Worm (Caenorhabditis elegans) whole organism, L1 larva: ENCODE data around the gene acs-2.

Experiments
- C16A3.4 ChIP-seq: fragments of 150-350 bp; optimal IDR thresholded peaks from 2 replicates; lab custom pipeline; 2014; ENCODE audit warnings: missing biosample characterization, missing genetic modification characterization
- F16B12.6 ChIP-seq: fragments of 150-350 bp; optimal IDR thresholded peaks from 2 replicates; lab custom pipeline; 2014; ENCODE audit warnings: missing biosample characterization, missing genetic modification characterization
- Y116A8C.19 ChIP-seq: sonication (generic microtip); optimal IDR thresholded peaks from 2 replicates; lab custom pipeline; 2016; ENCODE audit warnings: missing compliant biosample characterization, missing genetic modification characterization, borderline replicate concordance
- aha-1 ChIP-seq: fragments of 150-350 bp; optimal IDR thresholded peaks from 2 replicates; lab custom pipeline; 2014; ENCODE audit warnings: missing biosample characterization, missing genetic modification characterization
- ama-1 ChIP-seq: fragments of 150-350 bp; optimal IDR thresholded peaks from 2 replicates; lab custom pipeline; 2014
- blmp-1 ChIP-seq: fragments of 150-350 bp; optimal IDR thresholded peaks from 2 replicates; lab custom pipeline; 2014; ENCODE audit warnings: missing biosample characterization, missing genetic modification characterization
- ceh-63 ChIP-seq: fragments of 200-800 bp; sonication (Bioruptor generic); optimal IDR thresholded peaks from 2 replicates; lab custom pipeline; 2018; ENCODE audit warnings: mild to moderate bottlenecking, missing genetic modification characterization, missing compliant biosample characterization
- ceh-82 ChIP-seq, 3 experiments: fragments of 150-350 bp in 1 of 3; sonication (generic microtip) in 2 of 3; optimal IDR thresholded peaks; 2 replicates each; lab custom pipeline; 2014 to 2017; ENCODE audit warnings: missing biosample characterization in 3 of 3, missing genetic modification characterization in 3 of 3
- ceh-88 ChIP-seq: fragments of 200-800 bp; sonication (Bioruptor generic); IDR thresholded peaks from 2 replicates; pipeline ENCODE4 v1.3.6; 2022; ENCODE audit warnings: missing genetic modification characterization, missing compliant biosample characterization
- ceh-90 ChIP-seq: sonication (generic microtip); optimal IDR thresholded peaks from 2 replicates; lab custom pipeline; 2016; ENCODE audit warnings: missing genetic modification characterization, missing compliant biosample characterization
- ces-1 ChIP-seq: fragments of 150-350 bp; optimal IDR thresholded peaks from 2 replicates; lab custom pipeline; 2014; ENCODE audit warnings: missing biosample characterization, missing genetic modification reagents, missing genetic modification characterization
- dpl-1 ChIP-seq, 3 experiments: fragments of 150-350 bp in 2 of 3; sonication (generic microtip) in 1 of 3; optimal IDR thresholded peaks; 2 replicates each; lab custom pipeline; 2014 to 2017; ENCODE audit warnings: missing biosample characterization in 3 of 3, missing genetic modification characterization in 3 of 3, missing genetic modification reagents in 3 of 3
- dsc-1 ChIP-seq: sonication (generic microtip); optimal IDR thresholded peaks from 2 replicates; lab custom pipeline; 2016; ENCODE audit warnings: mild to moderate bottlenecking, missing genetic modification characterization, missing compliant biosample characterization
- efl-1 ChIP-seq, 4 experiments: fragments of 150-350 bp; optimal IDR thresholded peaks in 3 of 4; peaks in 1 of 4; 1 replicate in 1 of 4; 2 replicates in 3 of 4; lab custom pipeline; 2014; ENCODE audit warnings: missing biosample characterization in 2 of 4, missing genetic modification characterization in 2 of 4, missing genetic modification reagents in 2 of 4
- elt-2 ChIP-seq: sonication (generic microtip); optimal IDR thresholded peaks from 2 replicates; lab custom pipeline; 2016; ENCODE audit warnings: missing genetic modification characterization, mild to moderate bottlenecking, inconsistent platforms, missing compliant biosample characterization, missing genetic modification reagents
- elt-3 ChIP-seq, 6 experiments: fragments of 150-350 bp in 1 of 6; sonication (generic microtip); optimal IDR thresholded peaks; 2 replicates each; lab custom pipeline; 2017 to 2018; ENCODE audit warnings: missing biosample characterization in 6 of 6, missing genetic modification characterization in 6 of 6, inconsistent platforms in 1 of 6
- fkh-4 ChIP-seq: sonication (generic microtip); optimal IDR thresholded peaks from 2 replicates; lab custom pipeline; 2016; ENCODE audit warnings: missing compliant biosample characterization, missing genetic modification characterization, borderline replicate concordance
- fkh-8 ChIP-seq: sonication (generic microtip); optimal IDR thresholded peaks from 2 replicates; lab custom pipeline; 2016; ENCODE audit warnings: mild to moderate bottlenecking, missing genetic modification characterization, missing compliant biosample characterization
- hlh-17 ChIP-seq: fragments of 200-800 bp; sonication (Bioruptor generic); optimal IDR thresholded peaks from 2 replicates; lab custom pipeline; 2018; ENCODE audit warnings: missing genetic modification characterization, mild to moderate bottlenecking, missing compliant biosample characterization, moderate library complexity, borderline replicate concordance
- hpl-2 ChIP-seq: fragments of 150-350 bp; optimal IDR thresholded peaks from 2 replicates; lab custom pipeline; 2014; ENCODE audit warnings: missing biosample characterization, missing genetic modification reagents, missing genetic modification characterization
- irx-1 ChIP-seq: sonication (generic microtip); optimal IDR thresholded peaks from 2 replicates; lab custom pipeline; 2016; ENCODE audit warnings: missing genetic modification characterization, missing compliant biosample characterization
- isw-1 ChIP-seq: fragments of 200-800 bp; sonication (Bioruptor generic); IDR thresholded peaks from 2 replicates; pipeline ENCODE4 v1.3.6; 2022; ENCODE audit warnings: missing genetic modification characterization, missing compliant biosample characterization
- jun-1 ChIP-seq: fragments of 150-350 bp; optimal IDR thresholded peaks from 2 replicates; lab custom pipeline; 2014; ENCODE audit warnings: missing biosample characterization, missing genetic modification reagents, missing genetic modification characterization
- lin-13 ChIP-seq: fragments of 150-350 bp; optimal IDR thresholded peaks from 2 replicates; lab custom pipeline; 2014; ENCODE audit warnings: missing biosample characterization, missing genetic modification reagents, missing genetic modification characterization
- lin-14 ChIP-seq: fragments of 200-800 bp; sonication (Bioruptor generic); optimal IDR thresholded peaks from 2 replicates; lab custom pipeline; 2018; ENCODE audit warnings: mild to moderate bottlenecking, missing genetic modification characterization, moderate library complexity, missing compliant biosample characterization
- lin-15B ChIP-seq: fragments of 150-350 bp; sonication (generic microtip); optimal IDR thresholded peaks from 3 replicates; lab custom pipeline; 2014; ENCODE audit warnings: missing biosample characterization, missing genetic modification characterization
- lin-35 ChIP-seq, 2 experiments: fragments of 150-350 bp; optimal IDR thresholded peaks; 2 replicates each; lab custom pipeline; 2014; ENCODE audit warnings: missing biosample characterization in 2 of 2, missing genetic modification characterization in 2 of 2, missing genetic modification reagents in 2 of 2
- lir-3 ChIP-seq: sonication (generic microtip); optimal IDR thresholded peaks from 2 replicates; lab custom pipeline; 2016; ENCODE audit warnings: mild to moderate bottlenecking, missing genetic modification characterization, moderate library complexity, missing compliant biosample characterization; ENCODE audit not compliant: poor library complexity
- lsy-2 ChIP-seq, 2 experiments: fragments of 150-350 bp; optimal IDR thresholded peaks; 2 replicates each; lab custom pipeline; 2014; ENCODE audit warnings: missing biosample characterization in 2 of 2, missing genetic modification characterization in 2 of 2
- mdl-1 ChIP-seq, 2 experiments: fragments of 150-350 bp; optimal IDR thresholded peaks; 2 replicates each; lab custom pipeline; 2014 to 2017; ENCODE audit warnings: missing biosample characterization in 2 of 2, missing genetic modification characterization in 2 of 2, inconsistent platforms in 1 of 2
- mep-1 ChIP-seq: fragments of 150-350 bp; optimal IDR thresholded peaks from 2 replicates; lab custom pipeline; 2014; ENCODE audit warnings: missing biosample characterization, missing genetic modification characterization
- nhr-19 ChIP-seq: fragments of 200-800 bp; sonication (Bioruptor generic); conservative IDR thresholded peaks from 2 replicates; pipeline ENCODE4 v1.3.6; 2022; ENCODE audit warnings: missing genetic modification characterization, missing compliant biosample characterization
- nhr-20 ChIP-seq: sonication (generic microtip); optimal IDR thresholded peaks from 2 replicates; lab custom pipeline; 2016; ENCODE audit warnings: mild to moderate bottlenecking, missing genetic modification characterization, missing compliant biosample characterization
- nhr-237 ChIP-seq: fragments of 150-350 bp; optimal IDR thresholded peaks from 2 replicates; lab custom pipeline; 2014; ENCODE audit warnings: missing biosample characterization, missing genetic modification characterization
- nhr-28 ChIP-seq: fragments of 150-350 bp; optimal IDR thresholded peaks from 2 replicates; lab custom pipeline; 2014; ENCODE audit warnings: missing biosample characterization, missing genetic modification characterization
- nhr-47 ChIP-seq: sonication (generic microtip); optimal IDR thresholded peaks from 2 replicates; lab custom pipeline; 2016; ENCODE audit warnings: mild to moderate bottlenecking, missing genetic modification characterization, moderate library complexity, missing compliant biosample characterization
- nhr-71 ChIP-seq: sonication (generic microtip); optimal IDR thresholded peaks from 2 replicates; lab custom pipeline; 2016; ENCODE audit warnings: mild to moderate bottlenecking, missing genetic modification characterization, moderate library complexity, missing compliant biosample characterization
- nhr-76 ChIP-seq: sonication (generic microtip); optimal IDR thresholded peaks from 2 replicates; lab custom pipeline; 2017; ENCODE audit warnings: missing biosample characterization, missing genetic modification characterization
- nhr-77 ChIP-seq: fragments of 150-350 bp; optimal IDR thresholded peaks from 2 replicates; lab custom pipeline; 2014; ENCODE audit warnings: missing biosample characterization, missing genetic modification characterization
- pag-3 ChIP-seq: sonication (generic microtip); optimal IDR thresholded peaks from 2 replicates; lab custom pipeline; 2017; ENCODE audit warnings: missing genetic modification characterization, mild to moderate bottlenecking, missing compliant biosample characterization, antibody characterized with exemption, borderline replicate concordance; ENCODE audit not compliant: insufficient read depth
- pax-3 ChIP-seq: fragments of 200-800 bp; sonication (Bioruptor generic); optimal IDR thresholded peaks from 2 replicates; lab custom pipeline; 2018; ENCODE audit warnings: mild to moderate bottlenecking, missing genetic modification characterization, moderate library complexity, missing compliant biosample characterization
- rnt-1 ChIP-seq: sonication (generic microtip); optimal IDR thresholded peaks from 2 replicates; lab custom pipeline; 2016; ENCODE audit warnings: mild to moderate bottlenecking, missing genetic modification characterization, moderate library complexity, missing compliant biosample characterization
- skn-1 ChIP-seq: fragments of 150-350 bp; optimal IDR thresholded peaks from 2 replicates; lab custom pipeline; 2014; ENCODE audit warnings: missing biosample characterization, missing genetic modification characterization
- snpc-4 ChIP-seq: fragments of 150-350 bp; optimal IDR thresholded peaks from 2 replicates; lab custom pipeline; 2014; ENCODE audit warnings: missing biosample characterization, missing genetic modification characterization
- snu-23 ChIP-seq: sonication (generic microtip); optimal IDR thresholded peaks from 2 replicates; lab custom pipeline; 2016; ENCODE audit warnings: missing genetic modification characterization, missing compliant biosample characterization
- sox-4 ChIP-seq: sonication (generic microtip); optimal IDR thresholded peaks from 2 replicates; lab custom pipeline; 2016; ENCODE audit warnings: missing genetic modification characterization, missing compliant biosample characterization
- sup-37 ChIP-seq: fragments of 200-800 bp; sonication (Bioruptor generic); optimal IDR thresholded peaks from 2 replicates; lab custom pipeline; 2018; ENCODE audit warnings: mild to moderate bottlenecking, missing genetic modification characterization, missing compliant biosample characterization
- swsn-7 ChIP-seq: sonication (generic microtip); optimal IDR thresholded peaks from 2 replicates; lab custom pipeline; 2016; ENCODE audit warnings: missing genetic modification characterization, missing compliant biosample characterization
- unc-62 ChIP-seq: fragments of 150-350 bp; optimal IDR thresholded peaks from 2 replicates; lab custom pipeline; 2014; ENCODE audit warnings: missing biosample characterization, missing genetic modification reagents, missing genetic modification characterization
- unc-86 ChIP-seq: sonication (generic microtip); optimal IDR thresholded peaks from 2 replicates; lab custom pipeline; 2016; ENCODE audit warnings: missing genetic modification characterization, missing compliant biosample characterization
- xbp-1 ChIP-seq: sonication (generic microtip); optimal IDR thresholded peaks from 2 replicates; lab custom pipeline; 2016; ENCODE audit warnings: missing genetic modification characterization, missing compliant biosample characterization
- ztf-4 ChIP-seq: fragments of 150-350 bp; optimal IDR thresholded peaks from 2 replicates; lab custom pipeline; 2014; ENCODE audit warnings: missing biosample characterization, missing genetic modification characterization

acs-2 gene

DNA sequence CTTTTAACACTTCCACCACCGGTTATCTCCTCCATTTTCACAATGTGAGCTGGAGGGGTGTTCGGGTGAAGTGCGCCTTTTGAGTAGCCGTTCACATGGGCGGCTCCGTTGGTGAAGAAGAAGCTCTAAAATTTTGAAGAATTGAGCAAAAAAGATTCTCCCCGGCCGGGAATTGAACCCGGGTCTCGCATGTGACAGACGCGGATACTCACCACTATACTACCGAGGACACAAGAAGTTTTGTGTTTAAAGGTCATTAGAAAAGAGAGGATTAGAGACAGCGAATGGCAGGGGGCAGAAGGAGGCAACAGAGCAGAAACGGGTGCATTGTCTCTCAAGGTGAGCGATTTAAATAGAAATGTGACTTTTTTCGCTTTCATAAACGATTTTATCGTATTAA lies 15.6 kb upstream of the acs-2 start:
- TF ChIP-seq fkh-8 (peak; percentile 54), nhr-47 (tag; lab: Kevin White, UChicago) (peak; percentile 62), mep-1 (peak; percentile 28), nhr-76 (tag; lab: Kevin White, UChicago) (no peak), irx-1 (tag; lab: Kevin White, UChicago) (peak; percentile 8), snu-23 (peak; percentile 67), jun-1 (tag; lab: Kevin White, UChicago) (no peak), nhr-71 (tag; lab: Kevin White, UChicago) (peak; percentile 56), lin-14 (GFP tag; lab: Kevin White, UChicago) (peak; percentile 40), ceh-82 (tag; optimal IDR thresholded peaks at IDR 0.05; lab: Kevin White, UChicago) (peak in 2 of 3 experiments; percentile 13 to 74), C16A3.4 (tag; lab: Kevin White, UChicago) (peak; percentile 35), ceh-90 (tag; lab: Kevin White, UChicago) (no peak), elt-2 (tag; lab: Kevin White, UChicago) (no peak), xbp-1 (peak; percentile 27), isw-1 (GFP tag; lab: Robert Waterston, UW) (no peak), ceh-88 (GFP tag; lab: Robert Waterston, UW) (no peak), ztf-4 (no peak), skn-1 (tag; lab: Kevin White, UChicago) (peak; percentile 46), ces-1 (no peak), unc-62 (GFP tag; lab: Kevin White, UChicago) (no peak), hpl-2 (GFP tag; lab: Kevin White, UChicago) (no peak), lin-35 (GFP tag; optimal IDR thresholded peaks at IDR 0.05; lab: Kevin White, UChicago) (peak; percentile 30 to 70), nhr-28 (tag; lab: Kevin White, UChicago) (no peak), pag-3 (no peak), fkh-4 (tag; lab: Kevin White, UChicago) (no peak), dpl-1 (GFP tag; optimal IDR thresholded peaks at IDR 0.05; lab: Kevin White, UChicago) (peak in 2 of 3 experiments; percentile 5 to 37), efl-1 (optimal IDR thresholded peaks at IDR 0.05; lab: Kevin White, UChicago) (peak; percentile 33 to 53), efl-1 (GFP tag; optimal IDR thresholded peaks at IDR 0.05 in 1 of 2; lab: Kevin White, UChicago) (peak; percentile 46 to 94), sup-37 (GFP tag; lab: Kevin White, UChicago) (no peak), ama-1 (lab: Kevin White, UChicago) (no peak), lin-15B (tag; lab: Kevin White, UChicago) (no peak), rnt-1 (peak; percentile 66), ceh-63 (GFP tag; lab: Kevin White, UChicago) (no peak), nhr-237 (no peak), elt-3 (tag; optimal IDR thresholded peaks at IDR 0.05; lab: Kevin White, UChicago) (peak in 1 of 6 experiments; percentile 30), pax-3 (tag; lab: Kevin White, UChicago) (no peak), F16B12.6 (tag; lab: Kevin White, UChicago) (no peak), lsy-2 (tag; optimal IDR thresholded peaks at IDR 0.05; lab: Kevin White, UChicago) (peak; percentile 16 to 57), snpc-4 (tag; lab: Kevin White, UChicago) (peak; percentile 7), lin-13 (GFP tag; lab: Kevin White, UChicago) (peak; percentile 20), dsc-1 (tag; lab: Kevin White, UChicago) (peak; percentile 43), Y116A8C.19 (tag; lab: Kevin White, UChicago) (no peak), nhr-19 (GFP tag; lab: Robert Waterston, UW) (peak; percentile 67), sox-4 (no peak), mdl-1 (tag; optimal IDR thresholded peaks at IDR 0.05; lab: Kevin White, UChicago) (peak in 1 of 2 experiments; percentile 65), aha-1 (tag; lab: Kevin White, UChicago) (no peak), blmp-1 (tag; lab: Kevin White, UChicago) (no peak), swsn-7 (tag; lab: Kevin White, UChicago) (peak; percentile 51), nhr-77 (peak; percentile 3), lir-3 (tag; lab: Kevin White, UChicago) (peak; percentile 24), nhr-20 (tag; lab: Kevin White, UChicago) (peak; percentile 44), hlh-17 (no peak), unc-86 (tag; lab: Kevin White, UChicago) (peak; percentile 19)
